Fruit fly (Drosophila melanogaster) whole organism, wandering third instar larva: Measurements from ENCODE around the gene asun.
A peak's percentile ranks its signal among the peaks of the same experiment; 100 is the strongest.

Experiments used
- Abd-B ChIP-seq: fragments of >200 bp; optimal IDR thresholded peaks from 2 replicates; lab custom pipeline; 2017; ENCODE audit warnings: missing biosample characterization, missing genetic modification characterization
- CG32264 ChIP-seq: fragments of 200-800 bp; sonication (Bioruptor generic); optimal IDR thresholded peaks from 2 replicates; lab custom pipeline; 2016; ENCODE audit warnings: missing biosample characterization, missing genetic modification characterization
- CG9705 ChIP-seq: fragments of 200-800 bp; sonication (Bioruptor generic); optimal IDR thresholded peaks from 2 replicates; lab custom pipeline; 2018; ENCODE audit warnings: missing biosample characterization, mild to moderate bottlenecking, missing genetic modification characterization
- CrebA ChIP-seq: fragments of 200-800 bp; sonication (Bioruptor generic); optimal IDR thresholded peaks from 2 replicates; lab custom pipeline; 2016; ENCODE audit warnings: missing biosample characterization, mild to moderate bottlenecking, missing genetic modification characterization, borderline replicate concordance
- Dfd ChIP-seq: fragments of >200 bp; optimal IDR thresholded peaks from 2 replicates; lab custom pipeline; 2017; ENCODE audit warnings: missing biosample characterization, missing genetic modification characterization
- Dif ChIP-seq: fragments of 200-275, 200-300 bp; sonication (Bioruptor generic); optimal IDR thresholded peaks from 2 replicates; lab custom pipeline; 2018; ENCODE audit warnings: missing biosample characterization, missing genetic modification characterization; ENCODE audit not compliant: partially characterized antibody
- GATAd ChIP-seq: sonication (Bioruptor generic); optimal IDR thresholded peaks from 2 replicates; lab custom pipeline; 2016; ENCODE audit warnings: missing biosample characterization, missing genetic modification characterization
- HLH106 ChIP-seq: fragments of 200-800 bp; optimal IDR thresholded peaks from 3 replicates; lab custom pipeline; 2019; ENCODE audit warnings: missing biosample characterization, mild to moderate bottlenecking, missing genetic modification characterization, moderate library complexity
- Hnf4 ChIP-seq: fragments of 200-800 bp; sonication (Bioruptor generic); optimal IDR thresholded peaks from 2 replicates; lab custom pipeline; 2016; ENCODE audit warnings: missing biosample characterization, mild to moderate bottlenecking, missing genetic modification characterization
- Hr78 ChIP-seq: fragments of >200 bp; optimal IDR thresholded peaks from 2 replicates; lab custom pipeline; 2017; ENCODE audit warnings: missing biosample characterization, missing genetic modification characterization
- Hr83 ChIP-seq: fragments of 200-300 bp; sonication (Bioruptor generic); optimal IDR thresholded peaks from 2 replicates; lab custom pipeline; 2016; ENCODE audit warnings: missing biosample characterization, mild to moderate bottlenecking, missing genetic modification characterization, moderate library complexity; ENCODE audit not compliant: poor library complexity, severe bottlenecking
- Jra ChIP-seq: sonication (Bioruptor generic); optimal IDR thresholded peaks from 2 replicates; lab custom pipeline; 2016; ENCODE audit warnings: missing biosample characterization, missing genetic modification characterization
- Mio ChIP-seq: sonication (Bioruptor generic); optimal IDR thresholded peaks from 2 replicates; lab custom pipeline; 2016; ENCODE audit warnings: missing biosample characterization, missing genetic modification characterization
- Myc ChIP-seq: fragments of >200 bp; optimal IDR thresholded peaks from 2 replicates; lab custom pipeline; 2017
- N ChIP-seq: fragments of >200 bp; optimal IDR thresholded peaks from 2 replicates; lab custom pipeline; 2018; ENCODE audit warnings: missing biosample characterization, missing external identifiers, missing genetic modification characterization
- OdsH ChIP-seq: fragments of 200-800 bp; sonication (Bioruptor generic); optimal IDR thresholded peaks from 2 replicates; lab custom pipeline; 2016; ENCODE audit warnings: missing biosample characterization, mild to moderate bottlenecking, missing genetic modification characterization
- Rel ChIP-seq, 2 experiments: fragments of 200-800 bp; sonication (Bioruptor generic) in 1 of 2; optimal IDR thresholded peaks; 2 replicates in 1 of 2; 3 replicates in 1 of 2; lab custom pipeline; 2016 to 2019; ENCODE audit warnings: mild to moderate bottlenecking in 2 of 2, missing biosample characterization in 2 of 2, missing genetic modification characterization in 2 of 2, moderate library complexity in 1 of 2
- Sp1 ChIP-seq: fragments of 200-800 bp; sonication (Bioruptor generic); optimal IDR thresholded peaks from 3 replicates; lab custom pipeline; 2019; ENCODE audit warnings: missing biosample characterization, mild to moderate bottlenecking, missing genetic modification characterization, moderate library complexity
- Vsx2 ChIP-seq: fragments of 200-300, 225-300 bp; sonication (Bioruptor generic); optimal IDR thresholded peaks from 2 replicates; lab custom pipeline; 2018; ENCODE audit warnings: missing biosample characterization, missing genetic modification characterization; ENCODE audit not compliant: partially characterized antibody
- br ChIP-seq: fragments of 200-800 bp; sonication (Bioruptor generic); optimal IDR thresholded peaks from 2 replicates; lab custom pipeline; 2016; ENCODE audit warnings: missing biosample characterization, missing genetic modification characterization
- brk ChIP-seq: fragments of 200-800 bp; sonication (Bioruptor generic); optimal IDR thresholded peaks from 2 replicates; lab custom pipeline; 2016; ENCODE audit warnings: missing biosample characterization, mild to moderate bottlenecking, missing genetic modification characterization
- dl ChIP-seq, 2 experiments: fragments of 175-275, 200-275 bp in 1 of 2; fragments of 200-275 bp in 1 of 2; sonication (Bioruptor generic); optimal IDR thresholded peaks; lab custom pipeline; 2018; ENCODE audit warnings: mild to moderate bottlenecking in 2 of 2, missing biosample characterization in 2 of 2, missing genetic modification characterization in 2 of 2, moderate library complexity in 2 of 2; ENCODE audit not compliant: partially characterized antibody in 2 of 2, insufficient read depth in 1 of 2
- dmrt93B ChIP-seq: fragments of 200-800 bp; sonication (Bioruptor generic); optimal IDR thresholded peaks from 2 replicates; lab custom pipeline; 2018; ENCODE audit warnings: missing biosample characterization, mild to moderate bottlenecking, missing genetic modification characterization
- dsf ChIP-seq: sonication (Bioruptor generic); optimal IDR thresholded peaks from 2 replicates; lab custom pipeline; 2016; ENCODE audit warnings: missing biosample characterization, missing genetic modification characterization, borderline replicate concordance
- ey ChIP-seq: fragments of 200-800 bp; sonication (Bioruptor generic); optimal IDR thresholded peaks from 2 replicates; lab custom pipeline; 2016; ENCODE audit warnings: missing biosample characterization, missing genetic modification characterization
- foxo ChIP-seq, 2 experiments: fragments of 200-800 bp; sonication (Bioruptor generic); optimal IDR thresholded peaks; 2 replicates in 1 of 2; 3 replicates in 1 of 2; lab custom pipeline; 2016 to 2017; ENCODE audit warnings: missing biosample characterization in 2 of 2, missing genetic modification characterization in 2 of 2
- fru ChIP-seq: fragments of 200-800 bp; sonication (Bioruptor generic); optimal IDR thresholded peaks from 3 replicates; lab custom pipeline; 2016; ENCODE audit warnings: missing biosample characterization, mild to moderate bottlenecking, missing genetic modification characterization
- h ChIP-seq: fragments of 200-800 bp; sonication (Bioruptor generic); optimal IDR thresholded peaks from 3 replicates; lab custom pipeline; 2016; ENCODE audit warnings: missing biosample characterization, mild to moderate bottlenecking, missing genetic modification characterization
- jim ChIP-seq: fragments of 175-275, 200-325 bp; sonication (Bioruptor generic); optimal IDR thresholded peaks from 2 replicates; lab custom pipeline; 2016; ENCODE audit warnings: missing biosample characterization, mild to moderate bottlenecking, missing genetic modification characterization
- lola ChIP-seq: fragments of >200 bp; optimal IDR thresholded peaks from 2 replicates; lab custom pipeline; 2017; ENCODE audit warnings: missing biosample characterization, missing genetic modification characterization
- pan ChIP-seq: fragments of >200 bp; optimal IDR thresholded peaks from 2 replicates; lab custom pipeline; 2017
- psq ChIP-seq: fragments of 200-800 bp; sonication (Bioruptor generic); optimal IDR thresholded peaks from 3 replicates; lab custom pipeline; 2017; ENCODE audit warnings: missing biosample characterization, mild to moderate bottlenecking, missing genetic modification characterization, moderate library complexity
- rgr ChIP-seq: fragments of 200-800 bp; sonication (Bioruptor generic); optimal IDR thresholded peaks from 3 replicates; lab custom pipeline; 2016; ENCODE audit warnings: missing biosample characterization, mild to moderate bottlenecking, missing genetic modification characterization
- sage ChIP-seq: fragments of 200-800 bp; sonication (Bioruptor generic); optimal IDR thresholded peaks from 2 replicates; lab custom pipeline; 2016; ENCODE audit warnings: missing biosample characterization, mild to moderate bottlenecking, missing genetic modification characterization
- sv ChIP-seq: fragments of 200-800 bp; sonication (Bioruptor generic); optimal IDR thresholded peaks from 3 replicates; lab custom pipeline; 2016; ENCODE audit warnings: missing biosample characterization, missing genetic modification characterization
- tai ChIP-seq: sonication (Bioruptor generic); optimal IDR thresholded peaks from 2 replicates; lab custom pipeline; 2016; ENCODE audit warnings: missing biosample characterization, missing genetic modification characterization
- usp ChIP-seq: fragments of >200 bp; optimal IDR thresholded peaks from 2 replicates; lab custom pipeline; 2017; ENCODE audit warnings: missing biosample characterization, missing genetic modification characterization
- woc ChIP-seq: sonication (Bioruptor generic); optimal IDR thresholded peaks from 2 replicates; lab custom pipeline; 2016; ENCODE audit warnings: missing biosample characterization, mild to moderate bottlenecking, missing genetic modification characterization

Gene asun

DNA sequence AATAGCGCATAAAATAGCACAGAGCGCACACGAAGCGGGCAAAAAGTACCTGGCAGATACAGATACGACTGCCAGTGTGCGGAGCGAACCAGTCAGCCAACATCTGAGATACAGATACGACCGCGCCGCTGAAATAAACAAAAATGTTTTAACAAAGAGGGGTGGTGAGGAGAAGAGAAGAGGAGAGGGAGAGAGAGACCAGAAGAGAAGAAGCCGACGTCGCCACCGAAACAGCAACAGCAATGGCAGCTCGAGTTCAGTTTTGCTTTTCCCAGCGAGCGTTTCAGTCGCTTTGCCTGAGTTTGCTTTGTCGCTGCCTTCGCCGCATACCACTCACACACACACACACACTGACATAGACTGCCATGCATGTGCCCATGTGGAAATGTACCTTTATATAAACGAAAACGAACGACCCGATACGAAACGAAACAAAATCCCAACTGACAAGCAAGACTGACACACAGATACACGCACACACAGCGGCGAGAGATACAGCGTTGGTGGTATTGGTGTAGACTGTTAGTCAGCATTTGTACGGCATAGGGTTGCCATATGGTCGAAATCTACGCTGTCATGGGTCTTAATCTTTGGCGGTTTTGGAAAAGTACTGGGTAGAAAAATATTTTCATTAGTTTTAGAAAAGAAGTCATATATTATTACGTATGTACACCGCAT, 22.8 kb upstream of the asun start (continued):
- peak; percentile 96 for TF ChIP-seq psq (GFP tag; lab: Kevin White, UChicago)
- TF ChIP-seq Jra (GFP tag; lab: Kevin White, UChicago), result peak; percentile 76
- peak; percentile 28 for TF ChIP-seq sage (GFP tag; lab: Kevin White, UChicago)
- TF ChIP-seq GATAd (GFP tag; lab: Kevin White, UChicago), result no peak
- peak; percentile 93 for TF ChIP-seq Hr83 (GFP tag; lab: Kevin White, UChicago)
- TF ChIP-seq dl (GFP tag; optimal IDR thresholded peaks at IDR 0.05; lab: Kevin White, UChicago; ENCODE audit: insufficient read depth in 1 of 2, partially characterized antibody in 2 of 2), result peak; percentile 33 to 53
- TF ChIP-seq woc (GFP tag; lab: Kevin White, UChicago), result peak; percentile 24

DNA sequence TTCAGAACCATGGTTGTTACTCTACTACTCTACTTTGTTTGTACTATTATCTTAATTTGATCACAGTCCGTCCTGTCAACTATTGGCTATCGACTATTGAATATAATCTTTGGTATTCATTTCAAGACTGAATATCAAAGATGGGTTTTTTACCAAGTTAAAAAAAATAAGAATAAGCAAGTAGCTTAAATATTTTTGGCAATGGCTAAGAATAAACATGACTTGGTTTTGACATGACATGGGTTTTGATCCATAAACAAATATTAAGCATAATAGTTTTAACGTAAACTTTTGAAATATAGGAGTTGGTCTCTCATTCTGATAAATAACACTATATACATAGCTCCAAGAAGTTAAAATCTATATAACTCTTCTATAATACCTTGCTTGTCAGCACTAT, 22.2 kb upstream of the asun start:
- no peak for TF ChIP-seq Rel (GFP tag; optimal IDR thresholded peaks at IDR 0.05; lab: Kevin White, UChicago)
- no peak for TF ChIP-seq Rel (tag; optimal IDR thresholded peaks at IDR 0.05; lab: Kevin White, UChicago)
- TF ChIP-seq Vsx2, result no peak
- TF ChIP-seq fru (GFP tag; lab: Kevin White, UChicago), result no peak
- no peak for TF ChIP-seq sv (GFP tag; lab: Kevin White, UChicago)

DNA sequence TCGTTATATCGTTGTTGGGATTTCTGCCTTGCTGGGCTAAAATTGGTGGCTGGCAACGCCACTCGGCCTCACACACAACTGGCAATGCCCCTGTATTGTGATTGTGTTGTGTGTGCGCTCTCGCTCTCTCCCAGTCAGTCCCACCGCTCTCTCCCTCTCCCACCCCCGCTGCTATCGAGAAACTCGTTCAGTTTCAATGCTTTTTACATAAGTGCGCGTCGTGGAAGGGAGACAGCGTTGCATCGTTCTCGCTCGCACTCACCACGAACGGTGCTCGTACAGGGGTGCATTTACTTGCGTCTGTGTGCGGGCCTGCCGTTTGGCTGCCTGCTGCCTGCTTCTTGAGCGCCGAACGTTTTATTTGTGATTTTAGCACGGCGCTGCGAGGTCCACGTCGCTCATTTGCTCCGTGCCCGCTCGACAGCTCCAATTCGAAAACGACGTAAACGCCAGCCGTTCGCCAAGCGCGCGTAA, 21.6 kb upstream of the asun start:
- peak; percentile 42 for TF ChIP-seq N
- no peak for TF ChIP-seq Rel (GFP tag; optimal IDR thresholded peaks at IDR 0.05; lab: Kevin White, UChicago)
- TF ChIP-seq Rel (tag; optimal IDR thresholded peaks at IDR 0.05; lab: Kevin White, UChicago), result peak; percentile 94
- peak; percentile 94 for TF ChIP-seq h (GFP tag; lab: Kevin White, UChicago)
- TF ChIP-seq rgr (GFP tag; lab: Kevin White, UChicago), result peak; percentile 57
- peak; percentile 95 for TF ChIP-seq psq (GFP tag; lab: Kevin White, UChicago)
- no peak for TF ChIP-seq brk (GFP tag; lab: Kevin White, UChicago)
- TF ChIP-seq Dfd (GFP tag; lab: Kevin White, UChicago), result no peak
- TF ChIP-seq pan (lab: Kevin White, UChicago), result no peak
- peak; percentile 27 for TF ChIP-seq CG32264
- no peak for TF ChIP-seq lola (GFP tag; lab: Kevin White, UChicago)
- TF ChIP-seq woc (GFP tag; lab: Kevin White, UChicago), result peak; percentile 64
- no peak for TF ChIP-seq dmrt93B (GFP tag; lab: Kevin White, UChicago)
- no peak for TF ChIP-seq sv (GFP tag; lab: Kevin White, UChicago)
- peak; percentile 90 for TF ChIP-seq Dif
- TF ChIP-seq Hnf4 (GFP tag; lab: Kevin White, UChicago), result peak; percentile 75
- peak; percentile 33 for TF ChIP-seq HLH106 (tag; lab: Kevin White, UChicago)
- TF ChIP-seq Jra (GFP tag; lab: Kevin White, UChicago), result peak; percentile 89
- peak; percentile 97 for TF ChIP-seq Hr83 (GFP tag; lab: Kevin White, UChicago)
- TF ChIP-seq Mio (GFP tag; lab: Kevin White, UChicago), result no peak
- no peak for TF ChIP-seq sage (GFP tag; lab: Kevin White, UChicago)
- no peak for TF ChIP-seq Vsx2
- peak; percentile 55 for TF ChIP-seq tai (GFP tag; lab: Kevin White, UChicago)
- TF ChIP-seq CG9705 (GFP tag; lab: Kevin White, UChicago), result no peak
- no peak for TF ChIP-seq GATAd (GFP tag; lab: Kevin White, UChicago)
- peak; percentile 73 for TF ChIP-seq fru (GFP tag; lab: Kevin White, UChicago)
- peak; percentile 63 for TF ChIP-seq Sp1 (GFP tag; lab: Kevin White, UChicago)
- no peak for TF ChIP-seq Abd-B (GFP tag; lab: Kevin White, UChicago)
- TF ChIP-seq OdsH (GFP tag; lab: Kevin White, UChicago), result peak; percentile 55
- TF ChIP-seq ey (GFP tag; lab: Kevin White, UChicago), result no peak
- no peak for TF ChIP-seq Myc
- TF ChIP-seq usp, result no peak
- no peak for TF ChIP-seq dsf
- no peak for TF ChIP-seq Hr78 (GFP tag; lab: Kevin White, UChicago)
- TF ChIP-seq CrebA (GFP tag; lab: Kevin White, UChicago), result peak; percentile 83
- TF ChIP-seq foxo (GFP tag; optimal IDR thresholded peaks at IDR 0.05; lab: Kevin White, UChicago), result peak; percentile 47 to 70
- peak; percentile 79 for TF ChIP-seq br (GFP tag; lab: Kevin White, UChicago)
- TF ChIP-seq jim (GFP tag; lab: Kevin White, UChicago), result peak; percentile 84
- TF ChIP-seq dl (GFP tag; optimal IDR thresholded peaks at IDR 0.05; lab: Kevin White, UChicago; ENCODE audit: insufficient read depth in 1 of 2, partially characterized antibody in 2 of 2), result peak; percentile 80 to 89
